Fruit fly (Drosophila melanogaster): ENCODE measurements around the gene side-III.

DNA sequence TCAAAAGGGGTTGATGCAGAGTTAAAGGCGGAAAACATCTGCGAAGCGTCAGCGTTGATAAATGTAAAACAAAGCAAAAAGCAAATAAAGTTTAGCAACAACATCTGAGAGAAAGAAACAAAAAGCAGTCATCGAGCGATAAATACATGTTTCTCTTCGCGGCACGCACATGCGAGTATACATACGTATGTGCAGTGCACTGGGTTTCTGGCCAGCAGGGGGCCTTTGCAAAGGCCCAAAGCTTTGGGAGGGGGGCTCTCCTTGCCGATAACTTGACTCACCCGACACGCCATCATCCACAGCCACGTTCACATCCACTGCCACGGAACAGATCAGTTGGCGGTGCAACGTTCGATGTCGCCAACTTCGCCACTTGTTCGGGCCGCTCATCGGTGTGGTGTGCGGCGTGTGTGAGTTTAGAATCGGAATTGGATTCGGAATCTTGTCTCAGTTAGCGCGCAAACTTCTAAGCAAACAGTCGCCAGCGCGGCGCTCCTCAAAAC, 146.1 kb downstream of the side-III start, which contains the start of gene CG42675:
- TF ChIP-seq CG8478 (optimal IDR thresholded peaks at IDR 0.05) (no peak), CTCF (optimal IDR thresholded peaks at IDR 0.05) (no peak)

All from S2 (cell line).